Worm (Caenorhabditis elegans) whole organism, late embryonic: Measurements from ENCODE around the gene nspa-8.

Experiments used
- ama-1 ChIP-seq: fragments of 150-350 bp; optimal IDR thresholded peaks from 2 replicates; lab custom pipeline; 2014
- ceh-2 ChIP-seq: sonication (generic microtip); optimal IDR thresholded peaks from 2 replicates; lab custom pipeline; 2016; ENCODE audit warnings: missing genotype, missing genetic modification characterization, missing compliant biosample characterization
- fkh-10 ChIP-seq: fragments of 150-350 bp; optimal IDR thresholded peaks from 2 replicates; lab custom pipeline; 2014; ENCODE audit warnings: missing biosample characterization, missing genetic modification reagents, missing genetic modification characterization
- hlh-15 ChIP-seq: sonication (generic microtip); optimal IDR thresholded peaks from 2 replicates; lab custom pipeline; 2016; ENCODE audit warnings: missing genetic modification characterization, missing compliant biosample characterization
- nfya-1 ChIP-seq: sonication (generic microtip); optimal IDR thresholded peaks from 2 replicates; lab custom pipeline; 2017; ENCODE audit warnings: missing genetic modification characterization, mild to moderate bottlenecking, missing compliant biosample characterization, antibody characterized with exemption, moderate library complexity
- pag-3 ChIP-seq: sonication (generic microtip); optimal IDR thresholded peaks from 2 replicates; lab custom pipeline; 2016; ENCODE audit warnings: missing compliant biosample characterization, missing genetic modification characterization, borderline replicate concordance
- sox-2 ChIP-seq: fragments of 200-800 bp; sonication (Bioruptor generic); IDR thresholded peaks from 2 replicates; pipeline ENCODE4 v1.3.6; 2022; ENCODE audit warnings: missing genetic modification reagents, missing genetic modification characterization, missing compliant biosample characterization
- sox-4 ChIP-seq: sonication (generic microtip); optimal IDR thresholded peaks from 2 replicates; lab custom pipeline; 2017; ENCODE audit warnings: mild to moderate bottlenecking, missing genetic modification characterization, inconsistent platforms, missing compliant biosample characterization
- ttx-3 ChIP-seq: sonication (generic microtip); optimal IDR thresholded peaks from 2 replicates; lab custom pipeline; 2016; ENCODE audit warnings: missing genetic modification reagents, missing genetic modification characterization, missing compliant biosample characterization
- unc-42 ChIP-seq: sonication (generic microtip); optimal IDR thresholded peaks from 2 replicates; lab custom pipeline; 2016; ENCODE audit warnings: missing genotype, missing genetic modification characterization, missing compliant biosample characterization
- zip-5 ChIP-seq: sonication (generic microtip); optimal IDR thresholded peaks from 2 replicates; lab custom pipeline; 2016; ENCODE audit warnings: missing genetic modification characterization, missing compliant biosample characterization

DNA sequence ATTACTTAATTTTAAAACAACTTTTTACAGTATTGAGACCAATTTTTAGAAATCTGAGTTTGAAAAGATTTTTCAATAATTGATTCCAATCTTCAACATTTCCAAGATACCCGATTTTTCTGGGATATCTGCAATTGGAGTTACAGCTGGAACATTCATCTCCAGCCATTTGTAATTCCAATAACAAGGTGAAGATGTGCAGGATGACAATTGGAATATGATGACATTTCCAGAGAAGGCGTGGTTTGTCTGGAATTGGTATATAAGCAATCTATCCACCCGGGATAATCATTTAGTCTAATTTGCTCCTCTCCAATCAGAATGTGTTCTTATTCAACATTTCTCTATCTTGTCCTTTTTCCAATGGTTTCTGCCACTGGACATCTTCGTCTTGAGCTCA, 45.7 kb downstream of the nspa-8 start, which contains the start of gene Y50E8A.11:
- TF ChIP-seq nfya-1 (no peak), unc-42 (no peak), fkh-10 (no peak), sox-4 (tag; lab: Kevin White, UChicago) (no peak), hlh-15 (tag; lab: Kevin White, UChicago) (no peak), zip-5 (tag; lab: Kevin White, UChicago) (no peak), ttx-3 (tag; lab: Kevin White, UChicago) (no peak), pag-3 (tag; lab: Kevin White, UChicago) (no peak), ama-1 (lab: Kevin White, UChicago) (no peak), ceh-2 (tag; lab: Kevin White, UChicago) (no peak), sox-2 (no peak)
